Worm (Caenorhabditis elegans) whole organism, early embryonic: ENCODE measurements around the gene Y54E2A.7.

Experiments
- F13C5.2 ChIP-seq: sonication (generic microtip); optimal IDR thresholded peaks from 2 replicates; lab custom pipeline; 2017; ENCODE audit warnings: mild to moderate bottlenecking, missing genetic modification characterization, inconsistent platforms, missing compliant biosample characterization
- aly-1 ChIP-seq: sonication (generic microtip); optimal IDR thresholded peaks from 2 replicates; lab custom pipeline; 2016; ENCODE audit warnings: missing genetic modification characterization, missing compliant biosample characterization
- ama-1 ChIP-seq: fragments of 150-350 bp; optimal IDR thresholded peaks from 2 replicates; lab custom pipeline; 2014
- ceh-13 ChIP-seq: fragments of 200-800 bp; sonication (Bioruptor generic); optimal IDR thresholded peaks from 2 replicates; lab custom pipeline; 2018; ENCODE audit warnings: mild to moderate bottlenecking, missing genetic modification characterization, missing compliant biosample characterization
- ceh-36 ChIP-seq: sonication (generic microtip); optimal IDR thresholded peaks from 2 replicates; lab custom pipeline; 2016; ENCODE audit warnings: missing genetic modification characterization, inconsistent platforms, missing compliant biosample characterization
- ets-7 ChIP-seq: sonication (generic microtip); optimal IDR thresholded peaks from 2 replicates; lab custom pipeline; 2016; ENCODE audit warnings: missing genotype, missing genetic modification characterization, missing compliant biosample characterization
- flt-1 ChIP-seq: fragments of 200-800 bp; sonication (Bioruptor generic); IDR thresholded peaks from 2 replicates; pipeline ENCODE4 v1.3.6; 2022; ENCODE audit warnings: missing genetic modification characterization, missing compliant biosample characterization
- hmbx-1 ChIP-seq: sonication (generic microtip); optimal IDR thresholded peaks from 2 replicates; lab custom pipeline; 2016; ENCODE audit warnings: mild to moderate bottlenecking, missing genetic modification characterization, missing compliant biosample characterization
- pes-1 ChIP-seq: fragments of 200-800 bp; sonication (Bioruptor generic); IDR thresholded peaks from 2 replicates; pipeline ENCODE4 v1.3.6; 2022; ENCODE audit warnings: missing genetic modification reagents, missing genetic modification characterization, missing compliant biosample characterization
- scrt-1 ChIP-seq: fragments of 200-800 bp; sonication (Bioruptor generic); IDR thresholded peaks from 2 replicates; pipeline ENCODE4 v1.3.6; 2022; ENCODE audit warnings: missing genetic modification characterization, missing compliant biosample characterization
- sea-1 ChIP-seq: fragments of 200-800 bp; sonication (Bioruptor generic); conservative IDR thresholded peaks from 2 replicates; pipeline ENCODE4 v1.3.6; 2022; ENCODE audit warnings: missing genetic modification characterization, missing compliant biosample characterization
- tra-4 ChIP-seq: sonication (generic microtip); optimal IDR thresholded peaks from 2 replicates; lab custom pipeline; 2017; ENCODE audit warnings: missing genetic modification characterization, missing compliant biosample characterization

DNA sequence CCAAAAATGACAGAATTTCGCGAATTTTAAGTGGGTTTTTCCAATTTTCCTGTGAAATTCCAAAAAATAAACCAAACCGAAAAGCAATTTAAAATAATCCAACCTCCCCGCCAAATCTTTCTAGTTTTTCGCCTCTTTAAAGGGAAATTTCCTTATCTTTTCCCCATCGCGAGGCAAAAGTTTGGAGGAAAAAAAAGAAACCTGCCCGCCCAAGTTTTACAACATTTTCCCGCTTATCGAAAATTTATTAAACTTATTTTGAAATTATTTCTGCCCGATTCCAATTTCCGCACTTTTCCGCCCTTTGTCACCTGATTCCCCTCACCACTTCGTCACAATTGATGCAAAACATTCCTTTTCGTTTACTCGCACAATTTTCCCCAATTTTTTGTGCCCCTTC is 39.4 kb upstream of the Y54E2A.7 start, which contains the start of gene osta-3:
- no peak for TF ChIP-seq F13C5.2 (tag; lab: Kevin White, UChicago)
- no peak for TF ChIP-seq ama-1
- TF ChIP-seq hmbx-1 (tag; lab: Kevin White, UChicago): no peak
- no peak for TF ChIP-seq aly-1 (tag; lab: Kevin White, UChicago)
- no peak for TF ChIP-seq flt-1 (GFP tag; lab: Robert Waterston, UW)
- no peak for TF ChIP-seq sea-1 (GFP tag; lab: Robert Waterston, UW)
- no peak for TF ChIP-seq ceh-13 (GFP tag; lab: Kevin White, UChicago)
- TF ChIP-seq scrt-1: no peak
- no peak for TF ChIP-seq pes-1 (GFP tag; lab: Robert Waterston, UW)
- no peak for TF ChIP-seq ceh-36 (tag; lab: Kevin White, UChicago)
- no peak for TF ChIP-seq ets-7 (tag; lab: Kevin White, UChicago)
- no peak for TF ChIP-seq tra-4
